Worm (Caenorhabditis elegans) whole organism, late embryonic: ENCODE results near the gene F33H1.4.
A peak's percentile ranks its signal among the peaks of the same experiment; 100 is the strongest.

Experiments used
- K02D7.2 ChIP-seq: sonication (generic microtip); optimal IDR thresholded peaks from 2 replicates; lab custom pipeline; 2017; ENCODE audit warnings: mild to moderate bottlenecking, missing genetic modification characterization, missing compliant biosample characterization
- T23F11.4 ChIP-seq: fragments of 200-800 bp; sonication (Bioruptor generic); optimal IDR thresholded peaks from 2 replicates; lab custom pipeline; 2018; ENCODE audit warnings: mild to moderate bottlenecking, missing genetic modification characterization, missing compliant biosample characterization
- ama-1 ChIP-seq: fragments of 150-350 bp; optimal IDR thresholded peaks from 2 replicates; lab custom pipeline; 2014
- ceh-14 ChIP-seq: sonication (generic microtip); optimal IDR thresholded peaks from 2 replicates; lab custom pipeline; 2016; ENCODE audit warnings: missing genotype, missing genetic modification characterization, missing compliant biosample characterization
- ceh-22 ChIP-seq: sonication (generic microtip); optimal IDR thresholded peaks from 2 replicates; lab custom pipeline; 2017; ENCODE audit warnings: missing biosample characterization, missing genetic modification characterization
- ceh-24 ChIP-seq: sonication (generic microtip); optimal IDR thresholded peaks from 2 replicates; lab custom pipeline; 2016; ENCODE audit warnings: mild to moderate bottlenecking, missing genetic modification characterization, missing compliant biosample characterization
- ceh-30 ChIP-seq: fragments of 150-350 bp; optimal IDR thresholded peaks from 2 replicates; lab custom pipeline; 2014; ENCODE audit warnings: missing biosample characterization, missing genetic modification characterization
- ceh-31 ChIP-seq: sonication (generic microtip); optimal IDR thresholded peaks from 2 replicates; lab custom pipeline; 2016; ENCODE audit warnings: missing genetic modification characterization, missing compliant biosample characterization
- ceh-45 ChIP-seq: fragments of 200-800 bp; sonication (Bioruptor generic); IDR thresholded peaks from 2 replicates; pipeline ENCODE4 v1.3.6; 2022; ENCODE audit warnings: missing genetic modification reagents, missing genetic modification characterization, missing compliant biosample characterization
- ceh-48 ChIP-seq: sonication (generic microtip); optimal IDR thresholded peaks from 2 replicates; lab custom pipeline; 2016; ENCODE audit warnings: missing genetic modification characterization, inconsistent platforms, missing compliant biosample characterization
- ceh-9 ChIP-seq: sonication (generic microtip); optimal IDR thresholded peaks from 2 replicates; lab custom pipeline; 2016; ENCODE audit warnings: mild to moderate bottlenecking, missing genetic modification characterization, inconsistent platforms, missing compliant biosample characterization
- dmd-4 ChIP-seq: sonication (generic microtip); optimal IDR thresholded peaks from 2 replicates; lab custom pipeline; 2016; ENCODE audit warnings: borderline replicate concordance, missing genetic modification characterization, missing compliant biosample characterization
- elt-2 ChIP-seq: sonication (generic microtip); optimal IDR thresholded peaks from 2 replicates; lab custom pipeline; 2016; ENCODE audit warnings: missing genetic modification reagents, missing genetic modification characterization, missing compliant biosample characterization
- ets-4 ChIP-seq: sonication (generic microtip); optimal IDR thresholded peaks from 2 replicates; lab custom pipeline; 2016; ENCODE audit warnings: missing genetic modification characterization, missing compliant biosample characterization
- hlh-13 ChIP-seq: fragments of 200-800 bp; sonication (Bioruptor generic); optimal IDR thresholded peaks from 2 replicates; lab custom pipeline; 2018; ENCODE audit warnings: mild to moderate bottlenecking, missing genetic modification characterization, missing compliant biosample characterization
- hlh-15 ChIP-seq: sonication (generic microtip); optimal IDR thresholded peaks from 2 replicates; lab custom pipeline; 2016; ENCODE audit warnings: missing genetic modification characterization, missing compliant biosample characterization
- hlh-8 ChIP-seq: sonication (generic microtip); optimal IDR thresholded peaks from 2 replicates; lab custom pipeline; 2016; ENCODE audit warnings: missing genotype, missing genetic modification characterization, missing compliant biosample characterization
- lim-6 ChIP-seq: sonication (generic microtip); optimal IDR thresholded peaks from 2 replicates; lab custom pipeline; 2016; ENCODE audit warnings: missing genetic modification characterization, missing compliant biosample characterization
- lin-11 ChIP-seq: fragments of 200-800 bp; sonication (Bioruptor generic); optimal IDR thresholded peaks from 2 replicates; lab custom pipeline; 2018; ENCODE audit warnings: mild to moderate bottlenecking, missing genetic modification characterization, missing compliant biosample characterization
- nhr-11 ChIP-seq: fragments of 150-350 bp; optimal IDR thresholded peaks from 2 replicates; lab custom pipeline; 2014; ENCODE audit warnings: missing biosample characterization, missing genetic modification characterization
- nhr-232 ChIP-seq: sonication (generic microtip); optimal IDR thresholded peaks from 2 replicates; lab custom pipeline; 2016; ENCODE audit warnings: missing genetic modification characterization, missing compliant biosample characterization
- pax-1 ChIP-seq: fragments of 150-350 bp; optimal IDR thresholded peaks from 2 replicates; lab custom pipeline; 2014; ENCODE audit warnings: missing biosample characterization, missing genetic modification characterization
- pha-4 ChIP-seq: fragments of 150-350 bp; optimal IDR thresholded peaks from 2 replicates; lab custom pipeline; 2018; ENCODE audit warnings: missing biosample characterization, missing genetic modification reagents, missing genetic modification characterization
- pros-1 ChIP-seq: fragments of 150-350 bp; optimal IDR thresholded peaks from 2 replicates; lab custom pipeline; 2014; ENCODE audit warnings: missing biosample characterization, missing genetic modification reagents, missing genetic modification characterization
- syd-9 ChIP-seq: sonication (generic microtip); optimal IDR thresholded peaks from 2 replicates; lab custom pipeline; 2016; ENCODE audit warnings: mild to moderate bottlenecking, missing genetic modification characterization, moderate library complexity, missing compliant biosample characterization
- tbx-7 ChIP-seq: sonication (generic microtip); optimal IDR thresholded peaks from 2 replicates; lab custom pipeline; 2016; ENCODE audit warnings: missing genotype, missing genetic modification characterization, missing compliant biosample characterization
- ttx-3 ChIP-seq: sonication (generic microtip); optimal IDR thresholded peaks from 2 replicates; lab custom pipeline; 2016; ENCODE audit warnings: missing genetic modification reagents, missing genetic modification characterization, missing compliant biosample characterization
- unc-3 ChIP-seq, 2 experiments: fragments of 200-800 bp in 1 of 2; sonication (Bioruptor generic) in 1 of 2; sonication (generic microtip) in 1 of 2; conservative IDR thresholded peaks in 1 of 2; optimal IDR thresholded peaks in 1 of 2; 2 replicates each; pipeline versions ENCODE4 v1.3.6 to Lab custom; 2016 to 2022; ENCODE audit warnings: missing compliant biosample characterization in 2 of 2, missing genetic modification characterization in 2 of 2, missing genetic modification reagents in 1 of 2
- unc-55 ChIP-seq: sonication (generic microtip); optimal IDR thresholded peaks from 2 replicates; lab custom pipeline; 2017; ENCODE audit warnings: missing biosample characterization, missing genetic modification reagents, missing genetic modification characterization
- ztf-16 ChIP-seq: sonication (generic microtip); optimal IDR thresholded peaks from 2 replicates; lab custom pipeline; 2017; ENCODE audit warnings: missing genetic modification characterization, missing compliant biosample characterization

F33H1.4 gene

DNA sequence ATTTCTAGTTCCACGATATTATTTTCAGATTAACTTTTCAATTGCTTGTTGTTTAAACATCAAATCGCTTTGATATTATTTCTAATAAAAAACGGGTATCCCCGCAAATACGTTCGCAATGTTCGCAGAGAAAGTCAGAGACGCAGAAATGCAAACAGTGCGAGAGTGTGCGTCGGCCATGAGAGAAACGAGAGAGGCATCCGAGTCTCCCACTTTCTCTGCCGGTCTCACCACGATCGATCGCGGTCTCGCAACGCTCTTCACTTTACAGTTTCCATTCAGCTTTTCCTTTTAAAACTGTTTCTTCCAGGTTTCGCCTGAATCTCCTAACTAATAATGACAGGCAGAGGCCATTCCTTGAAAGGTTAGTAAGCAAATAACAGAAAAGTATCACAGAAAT lies at the start of gene F33H1.4:
F33H1.4 (plus strand) TSS at position 311 of the 400 bp plus-strand sequence.
- TF ChIP-seq hlh-8 (tag; lab: Kevin White, UChicago): no peak
- TF ChIP-seq unc-55 (GFP tag; lab: Kevin White, UChicago): peak; percentile 60
- TF ChIP-seq ceh-48 (tag; lab: Kevin White, UChicago): peak; percentile 57
- peak; percentile 19 for TF ChIP-seq ceh-31 (tag; lab: Kevin White, UChicago)
- peak; percentile 22 for TF ChIP-seq ama-1 (lab: Kevin White, UChicago)

- no peak for TF ChIP-seq unc-3 (GFP tag; conservative IDR thresholded peaks at IDR 0.05; lab: Robert Waterston, UW)
- no peak for TF ChIP-seq unc-3 (tag; optimal IDR thresholded peaks at IDR 0.05; lab: Kevin White, UChicago)
- TF ChIP-seq hlh-13 (GFP tag; lab: Kevin White, UChicago): no peak
- no peak for TF ChIP-seq ceh-24 (tag; lab: Kevin White, UChicago)
- TF ChIP-seq ztf-16 (tag; lab: Kevin White, UChicago): no peak
- TF ChIP-seq pha-4 (tag; lab: Kevin White, UChicago): no peak
- TF ChIP-seq ama-1 (lab: Kevin White, UChicago): no peak
These were observed 47.1 kb upstream of the F33H1.4 start, which contains the start of gene F27E5.8 for ce11 chrII:10127389-10127788. Gene F27E5.8 (minus strand): TSS chrII:10127489.

- TF ChIP-seq lin-11 (no peak), K02D7.2 (tag; lab: Kevin White, UChicago) (no peak), pros-1 (no peak), tbx-7 (tag; lab: Kevin White, UChicago) (no peak), ceh-31 (tag; lab: Kevin White, UChicago) (no peak), ceh-14 (tag; lab: Kevin White, UChicago) (no peak)
These were observed 42.7 kb upstream of the F33H1.4 start, which contains the start of gene F27E5.5 for ce11 chrII:10131760-10132159. Gene F27E5.5 (minus strand): TSS chrII:10131860.

DNA sequence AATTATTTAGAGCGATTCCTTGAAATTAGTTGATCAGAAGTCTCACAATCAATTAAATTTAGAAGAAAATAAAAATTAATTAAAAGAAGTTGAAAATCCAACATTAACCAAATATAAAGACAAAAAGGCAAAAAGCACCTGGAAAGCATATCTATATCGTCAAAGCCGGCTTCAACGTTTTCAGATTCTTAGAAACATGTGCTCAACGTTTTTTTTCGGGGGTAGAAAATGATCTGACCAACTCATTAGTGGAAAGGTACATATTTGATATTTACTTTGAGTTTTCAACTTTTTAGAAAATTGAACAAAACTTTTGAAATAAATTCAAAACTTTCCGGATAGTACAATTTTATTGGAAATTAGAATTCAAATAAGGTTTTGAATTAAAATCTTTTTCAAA lies 41.6 kb upstream of the F33H1.4 start:
- TF ChIP-seq T23F11.4 (GFP tag; lab: Kevin White, UChicago) (no peak), pax-1 (tag; lab: Kevin White, UChicago) (no peak), nhr-232 (tag; lab: Kevin White, UChicago) (no peak), nhr-11 (tag; lab: Kevin White, UChicago) (no peak), ceh-48 (tag; lab: Kevin White, UChicago) (no peak), syd-9 (no peak), ama-1 (lab: Kevin White, UChicago) (no peak), ceh-30 (tag; lab: Kevin White, UChicago) (no peak), K02D7.2 (tag; lab: Kevin White, UChicago) (no peak), hlh-13 (GFP tag; lab: Kevin White, UChicago) (no peak), lim-6 (tag; lab: Kevin White, UChicago) (no peak), ceh-24 (tag; lab: Kevin White, UChicago) (no peak), hlh-15 (tag; lab: Kevin White, UChicago) (no peak), ceh-45 (GFP tag; lab: Robert Waterston, UW) (no peak), ttx-3 (no peak)

ce11 chrII:10134285-10134995 lies 40.0 kb upstream of the F33H1.4 start, which contains the start of gene F27E5.9:
Gene F27E5.9 (plus strand): TSS chrII:10134945.
- TF ChIP-seq ceh-9 (no peak), elt-2 (tag; lab: Kevin White, UChicago) (peak; percentile 66)

DNA sequence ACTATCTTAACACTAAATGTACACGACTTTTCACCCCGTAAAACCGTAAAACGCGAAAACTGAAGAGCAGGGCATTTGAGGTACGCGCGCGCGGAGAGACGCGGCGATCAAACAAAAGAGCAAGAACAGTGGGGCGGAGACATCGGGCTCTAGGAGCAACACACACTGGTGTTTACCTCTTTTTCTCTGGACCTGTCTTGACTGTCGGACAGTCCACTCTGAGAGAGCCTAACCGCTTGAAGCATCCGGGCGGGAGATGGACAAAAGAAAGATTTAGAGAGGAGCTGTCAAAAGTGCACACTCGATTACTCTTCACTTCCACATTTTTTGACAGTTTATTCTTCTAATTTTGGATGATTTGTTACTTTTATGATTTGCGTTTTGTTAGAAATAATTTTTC lies 37.7 kb upstream of the F33H1.4 start:
- peak; percentile 41 for TF ChIP-seq ets-4
- TF ChIP-seq T23F11.4 (GFP tag; lab: Kevin White, UChicago): no peak
- TF ChIP-seq ceh-22: peak; percentile 83
- no peak for TF ChIP-seq ceh-31 (tag; lab: Kevin White, UChicago)
- TF ChIP-seq dmd-4 (tag; lab: Kevin White, UChicago): peak; percentile 24
